Fruit fly (Drosophila melanogaster) whole organism, embryonic: Measurements from ENCODE around the gene CG31224.
A peak's percentile ranks its signal among the peaks of the same experiment; 100 is the strongest.

Source experiments
- Asciz ChIP-seq: fragments of 200-800 bp; sonication (Bioruptor generic); optimal IDR thresholded peaks from 2 replicates; lab custom pipeline; 2017; ENCODE audit warnings: missing biosample characterization, mild to moderate bottlenecking, missing genetic modification characterization, missing genetic modification reagents
- CG10147 ChIP-seq: fragments of 200-800 bp; sonication (Bioruptor generic); optimal IDR thresholded peaks from 2 replicates; lab custom pipeline; 2019; ENCODE audit warnings: missing biosample characterization, mild to moderate bottlenecking, missing genetic modification characterization, moderate library complexity
- CG10462 ChIP-seq: fragments of 200-800 bp; sonication (Bioruptor generic); optimal IDR thresholded peaks from 2 replicates; lab custom pipeline; 2016; ENCODE audit warnings: missing biosample characterization, missing genetic modification characterization
- CG11456 ChIP-seq: fragments of 200-800 bp; sonication (Bioruptor generic); IDR thresholded peaks from 3 replicates; pipeline ENCODE4 v1.3.6; 2022; ENCODE audit warnings: missing biosample characterization, missing genetic modification characterization
- CG11560 ChIP-seq: fragments of 200-800 bp; sonication (Bioruptor generic); IDR thresholded peaks from 3 replicates; pipeline ENCODE4 v1.3.6; 2022; ENCODE audit warnings: missing biosample characterization, missing genetic modification characterization
- CG12744 ChIP-seq: fragments of 200-800 bp; sonication (Bioruptor generic); optimal IDR thresholded peaks from 2 replicates; lab custom pipeline; 2016; ENCODE audit warnings: missing biosample characterization, missing genetic modification characterization
- CG13424 ChIP-seq: fragments of 200-800 bp; sonication (Bioruptor generic); optimal IDR thresholded peaks from 2 replicates; lab custom pipeline; 2019; ENCODE audit warnings: missing biosample characterization, mild to moderate bottlenecking, missing genetic modification characterization, moderate library complexity
- CG13624 ChIP-seq: fragments of 200-800 bp; sonication (Bioruptor generic); optimal IDR thresholded peaks from 2 replicates; lab custom pipeline; 2016; ENCODE audit warnings: missing biosample characterization, missing genetic modification characterization
- CG14050 ChIP-seq: fragments of 200-800 bp; sonication (Bioruptor generic); IDR thresholded peaks from 3 replicates; pipeline ENCODE4 v1.3.6; 2022; ENCODE audit warnings: missing biosample characterization, missing genetic modification characterization
- CG14965 ChIP-seq: fragments of 200-800 bp; sonication (Bioruptor generic); optimal IDR thresholded peaks from 2 replicates; lab custom pipeline; 2016; ENCODE audit warnings: missing biosample characterization, missing genetic modification characterization, borderline replicate concordance
- CG18619 ChIP-seq: fragments of 200-800 bp; sonication (Bioruptor generic); optimal IDR thresholded peaks from 3 replicates; lab custom pipeline; 2017; ENCODE audit warnings: missing biosample characterization, mild to moderate bottlenecking, missing genetic modification characterization
- CG2678 ChIP-seq: fragments of 200-800 bp; sonication (Bioruptor generic); optimal IDR thresholded peaks from 3 replicates; lab custom pipeline; 2019; ENCODE audit warnings: missing biosample characterization, mild to moderate bottlenecking, missing genetic modification characterization, moderate library complexity
- CG30403 ChIP-seq: fragments of 200-800 bp; sonication (Bioruptor generic); optimal IDR thresholded peaks from 3 replicates; lab custom pipeline; 2016; ENCODE audit warnings: missing biosample characterization, missing genetic modification characterization
- CG32772 ChIP-seq: fragments of 200-800 bp; sonication (Bioruptor generic); IDR thresholded peaks from 2 replicates; pipeline ENCODE4 v1.3.6; 2022; ENCODE audit warnings: missing biosample characterization, missing genetic modification characterization
- CG34376 ChIP-seq: fragments of 200-800 bp; sonication (Bioruptor generic); optimal IDR thresholded peaks from 2 replicates; lab custom pipeline; 2018; ENCODE audit warnings: missing biosample characterization, mild to moderate bottlenecking, missing genetic modification characterization
- CG3847 ChIP-seq: fragments of 200-800 bp; sonication (Bioruptor generic); IDR thresholded peaks from 2 replicates; pipeline ENCODE4 v1.3.6; 2022; ENCODE audit warnings: missing biosample characterization, missing genetic modification characterization
- CG4617 ChIP-seq: fragments of 200-800 bp; sonication (Bioruptor generic); optimal IDR thresholded peaks from 3 replicates; lab custom pipeline; 2016; ENCODE audit warnings: missing biosample characterization, missing genetic modification characterization, borderline replicate concordance
- CG4707 ChIP-seq: fragments of 200-800 bp; sonication (Bioruptor generic); optimal IDR thresholded peaks from 2 replicates; lab custom pipeline; 2018; ENCODE audit warnings: missing biosample characterization, mild to moderate bottlenecking, missing genetic modification characterization, moderate library complexity
- CG4820 ChIP-seq: fragments of 200-800 bp; sonication (Bioruptor generic); optimal IDR thresholded peaks from 3 replicates; lab custom pipeline; 2016; ENCODE audit warnings: missing biosample characterization, missing genetic modification characterization
- CG6654 ChIP-seq: fragments of 200-800 bp; sonication (Bioruptor generic); optimal IDR thresholded peaks from 2 replicates; lab custom pipeline; 2017; ENCODE audit warnings: missing biosample characterization, mild to moderate bottlenecking, missing genetic modification characterization
- CG6689 ChIP-seq: fragments of 200-800 bp; sonication (Bioruptor generic); IDR thresholded peaks from 2 replicates; pipeline ENCODE4 v1.3.6; 2022; ENCODE audit warnings: missing biosample characterization, missing genetic modification characterization
- CG7372 ChIP-seq: fragments of 200-800 bp; sonication (Bioruptor generic); IDR thresholded peaks from 2 replicates; pipeline ENCODE4 v1.3.6; 2022; ENCODE audit warnings: missing biosample characterization, missing genetic modification characterization
- CG7839 ChIP-seq: fragments of 200-800 bp; sonication (Bioruptor generic); optimal IDR thresholded peaks from 3 replicates; lab custom pipeline; 2018; ENCODE audit warnings: missing biosample characterization, mild to moderate bottlenecking, missing genetic modification characterization, moderate library complexity
- CG8478 ChIP-seq: fragments of >200 bp; optimal IDR thresholded peaks from 2 replicates; lab custom pipeline; 2018
- H2.0 ChIP-seq: fragments of 200-800 bp; sonication (Bioruptor generic); IDR thresholded peaks from 2 replicates; pipeline ENCODE4 v1.3.6; 2022; ENCODE audit warnings: missing biosample characterization, missing genetic modification characterization
- HLH4C ChIP-seq: fragments of 200-800 bp; sonication (Bioruptor generic); IDR thresholded peaks from 3 replicates; pipeline ENCODE4 v1.3.6; 2022; ENCODE audit warnings: missing biosample characterization, missing genetic modification characterization; ENCODE audit not compliant: partially characterized antibody
- Hand ChIP-seq: fragments of 200-800 bp; sonication (Bioruptor generic); optimal IDR thresholded peaks from 2 replicates; lab custom pipeline; 2017; ENCODE audit warnings: mild to moderate bottlenecking, missing biosample characterization, missing genetic modification reagents, missing genetic modification characterization
- HmgZ ChIP-seq: fragments of 200-800 bp; sonication (Bioruptor generic); optimal IDR thresholded peaks from 2 replicates; lab custom pipeline; 2018; ENCODE audit warnings: missing biosample characterization, mild to moderate bottlenecking, missing genetic modification characterization
- Hr3 ChIP-seq: fragments of 200-800 bp; sonication (Bioruptor generic); optimal IDR thresholded peaks from 3 replicates; lab custom pipeline; 2016; ENCODE audit warnings: missing biosample characterization, missing genetic modification characterization
- MBD-R2 ChIP-seq: fragments of 200-800 bp; sonication (Bioruptor generic); IDR thresholded peaks from 2 replicates; pipeline ENCODE4 v1.3.6; 2022; ENCODE audit warnings: missing biosample characterization, missing genetic modification characterization
- Pdp1 ChIP-seq, 2 experiments: fragments of 200-800 bp; sonication (Bioruptor generic); optimal IDR thresholded peaks; 3 replicates each; lab custom pipeline; 2016; ENCODE audit warnings: missing biosample characterization in 2 of 2, missing genetic modification characterization in 2 of 2, mild to moderate bottlenecking in 1 of 2, moderate library complexity in 1 of 2
- Rx ChIP-seq: fragments of 200-800 bp; sonication (Bioruptor generic); IDR thresholded peaks from 2 replicates; pipeline ENCODE4 v1.3.6; 2022; ENCODE audit warnings: missing biosample characterization, missing genetic modification characterization
- Xbp1 ChIP-seq: fragments of 200-800 bp; sonication (Bioruptor generic); optimal IDR thresholded peaks from 3 replicates; lab custom pipeline; 2016; ENCODE audit warnings: missing biosample characterization, mild to moderate bottlenecking, missing genetic modification characterization
- ash1 ChIP-seq: fragments of 200-800 bp; sonication (Bioruptor generic); optimal IDR thresholded peaks from 2 replicates; lab custom pipeline; 2018; ENCODE audit warnings: missing biosample characterization, mild to moderate bottlenecking, missing genetic modification characterization
- az2 ChIP-seq: fragments of 200-800 bp; sonication (Bioruptor generic); optimal IDR thresholded peaks from 3 replicates; lab custom pipeline; 2016; ENCODE audit warnings: missing biosample characterization, missing genetic modification characterization
- cad ChIP-seq: fragments of >200 bp; optimal IDR thresholded peaks from 2 replicates; lab custom pipeline; 2017; ENCODE audit warnings: missing biosample characterization, missing genetic modification characterization
- caup ChIP-seq: fragments of 200-800 bp; sonication (Bioruptor generic); optimal IDR thresholded peaks from 3 replicates; lab custom pipeline; 2017; ENCODE audit warnings: missing biosample characterization, mild to moderate bottlenecking, missing genetic modification characterization, moderate library complexity; ENCODE audit not compliant: severe bottlenecking
- crol ChIP-seq: fragments of 200-800 bp; sonication (Bioruptor generic); IDR thresholded peaks from 2 replicates; pipeline ENCODE4 v1.3.6; 2022; ENCODE audit warnings: missing biosample characterization, missing genetic modification characterization
- cwo ChIP-seq: fragments of 200-800 bp; sonication (Bioruptor generic); optimal IDR thresholded peaks from 3 replicates; lab custom pipeline; 2017; ENCODE audit warnings: missing biosample characterization, missing genetic modification characterization, mild to moderate bottlenecking, moderate library complexity, missing genetic modification reagents
- danr ChIP-seq: fragments of 200-800 bp; sonication (Bioruptor generic); IDR thresholded peaks from 2 replicates; pipeline ENCODE4 v1.3.6; 2022; ENCODE audit warnings: missing biosample characterization, missing genetic modification characterization
- ewg ChIP-seq: fragments of 200-800 bp; sonication (Bioruptor generic); optimal IDR thresholded peaks from 3 replicates; lab custom pipeline; 2017; ENCODE audit warnings: mild to moderate bottlenecking, missing biosample characterization, missing genetic modification reagents, missing genetic modification characterization
- eyg ChIP-seq: fragments of 200-800 bp; sonication (Bioruptor generic); optimal IDR thresholded peaks from 3 replicates; lab custom pipeline; 2016; ENCODE audit warnings: missing biosample characterization, missing genetic modification characterization
- fd102C ChIP-seq: fragments of 200-800 bp; sonication (Bioruptor generic); optimal IDR thresholded peaks from 2 replicates; lab custom pipeline; 2018; ENCODE audit warnings: missing biosample characterization, mild to moderate bottlenecking, missing genetic modification characterization, moderate library complexity
- jumu ChIP-seq: fragments of 200-800 bp; sonication (Bioruptor generic); optimal IDR thresholded peaks from 3 replicates; lab custom pipeline; 2016; ENCODE audit warnings: missing biosample characterization, missing genetic modification characterization
- lab ChIP-seq: fragments of 200-800 bp; sonication (Bioruptor generic); optimal IDR thresholded peaks from 3 replicates; lab custom pipeline; 2017; ENCODE audit warnings: missing biosample characterization, missing genetic modification characterization, mild to moderate bottlenecking, moderate library complexity, missing genetic modification reagents
- maf-S ChIP-seq: fragments of 200-800 bp; sonication (Bioruptor generic); optimal IDR thresholded peaks from 2 replicates; lab custom pipeline; 2016; ENCODE audit warnings: missing biosample characterization, missing genetic modification characterization
- onecut ChIP-seq: fragments of 200-800 bp; sonication (Bioruptor generic); IDR thresholded peaks from 2 replicates; pipeline ENCODE4 v1.3.6; 2022; ENCODE audit warnings: missing biosample characterization, missing genetic modification characterization
- pita ChIP-seq: fragments of 200-800 bp; sonication (Bioruptor generic); optimal IDR thresholded peaks from 2 replicates; lab custom pipeline; 2017; ENCODE audit warnings: missing biosample characterization, mild to moderate bottlenecking, missing genetic modification characterization
- prd ChIP-seq, 3 experiments: fragments of >200 bp in 2 of 3; fragments of 200-800 bp in 1 of 3; sonication (Bioruptor generic) in 1 of 3; optimal IDR thresholded peaks in 2 of 3; IDR thresholded peaks in 1 of 3; 2 replicates in 2 of 3; 3 replicates in 1 of 3; pipeline versions ENCODE4 v1.3.6 to Lab custom; 2017 to 2022; ENCODE audit warnings: missing biosample characterization in 1 of 3, missing genetic modification characterization in 1 of 3
- sima ChIP-seq: fragments of 200-800 bp; sonication (Bioruptor generic); optimal IDR thresholded peaks from 2 replicates; lab custom pipeline; 2016; ENCODE audit warnings: missing biosample characterization, missing genetic modification characterization
- slbo ChIP-seq: fragments of 200-800 bp; sonication (Bioruptor generic); IDR thresholded peaks from 2 replicates; pipeline ENCODE4 v1.3.6; 2022; ENCODE audit warnings: missing biosample characterization, missing genetic modification characterization

The CG31224 gene

DNA sequence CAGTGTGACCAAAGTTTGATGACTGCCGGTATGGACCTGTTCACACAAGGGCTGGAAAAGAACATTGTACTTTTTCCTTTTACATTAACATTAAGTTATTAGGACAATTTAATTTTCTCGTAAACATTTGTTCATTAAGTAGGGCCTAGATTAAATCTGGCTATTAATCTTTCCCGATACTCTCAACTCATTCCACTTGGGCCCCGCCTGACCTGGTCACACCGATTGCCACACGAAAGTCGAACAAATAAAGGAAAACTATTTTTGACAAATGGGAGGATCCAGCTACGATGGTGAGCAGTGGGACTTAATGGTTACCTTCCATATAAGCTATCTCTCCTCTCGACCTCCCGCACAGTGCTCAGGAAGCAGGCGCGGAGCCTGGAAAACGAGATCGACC is 4.4 kb upstream of the CG31224 start, which contains the start of the genes Cpsf73 and Gos28 (continued):
- TF ChIP-seq Rx (GFP tag; lab: Robert Waterston, UW): no peak
- TF ChIP-seq slbo (GFP tag; lab: Robert Waterston, UW): peak; percentile 49
- no peak for TF ChIP-seq sima (GFP tag; lab: Kevin White, UChicago)
- peak; percentile 37 for TF ChIP-seq CG30403 (GFP tag; lab: Kevin White, UChicago)
- no peak for TF ChIP-seq CG12744 (GFP tag; lab: Kevin White, UChicago)
- TF ChIP-seq caup (GFP tag; lab: Kevin White, UChicago): no peak
- TF ChIP-seq MBD-R2 (GFP tag; lab: Robert Waterston, UW): peak; percentile 97
- no peak for TF ChIP-seq CG18619 (GFP tag; lab: Kevin White, UChicago)
- TF ChIP-seq CG13424 (tag; lab: Kevin White, UChicago): peak; percentile 5
- TF ChIP-seq Pdp1 (GFP tag; optimal IDR thresholded peaks at IDR 0.05; lab: Kevin White, UChicago): peak; percentile 31 to 33
- no peak for TF ChIP-seq cwo (GFP tag; lab: Kevin White, UChicago)
- no peak for TF ChIP-seq CG7839
- TF ChIP-seq CG7372 (GFP tag; lab: Robert Waterston, UW): no peak
- TF ChIP-seq az2 (GFP tag; lab: Kevin White, UChicago): no peak
- no peak for TF ChIP-seq CG11560 (tag; lab: Robert Waterston, UW)
- TF ChIP-seq CG3847 (GFP tag; lab: Robert Waterston, UW): peak; percentile 62
- no peak for TF ChIP-seq prd (optimal IDR thresholded peaks at IDR 0.05; lab: Kevin White, UChicago)
- peak; percentile 25; the same call in 1 of the 3 replicates for TF ChIP-seq prd (GFP tag; IDR thresholded peaks at IDR 0.05; lab: Robert Waterston, UW)
- TF ChIP-seq onecut (GFP tag; lab: Robert Waterston, UW): no peak
- no peak for TF ChIP-seq Hand (GFP tag; lab: Kevin White, UChicago)
- no peak for TF ChIP-seq CG11456
- no peak for TF ChIP-seq danr (GFP tag; lab: Robert Waterston, UW)
- no peak for TF ChIP-seq maf-S (GFP tag; lab: Kevin White, UChicago)
- TF ChIP-seq crol (GFP tag; lab: Robert Waterston, UW): peak; percentile 26; the same call in 1 of the 2 replicates
- TF ChIP-seq CG4707 (GFP tag; lab: Kevin White, UChicago): no peak
- TF ChIP-seq CG10147 (GFP tag; lab: Kevin White, UChicago): peak; percentile 13
- TF ChIP-seq eyg (GFP tag; lab: Kevin White, UChicago): no peak
- no peak for TF ChIP-seq CG6654
- TF ChIP-seq Xbp1 (GFP tag; lab: Kevin White, UChicago): peak; percentile 6
- TF ChIP-seq fd102C: no peak
- TF ChIP-seq CG4820 (GFP tag; lab: Kevin White, UChicago): no peak
- TF ChIP-seq CG8478 (lab: Kevin White, UChicago): no peak
- TF ChIP-seq CG6689 (GFP tag; lab: Robert Waterston, UW): 0 out of 2 replicates have a peak, but pooled peaks have one; percentile 16
- peak; percentile 73 for TF ChIP-seq HmgZ
- no peak for TF ChIP-seq CG34376
- TF ChIP-seq Asciz (GFP tag; lab: Kevin White, UChicago): no peak
- TF ChIP-seq pita (GFP tag; lab: Kevin White, UChicago): no peak
- TF ChIP-seq CG2678 (tag; lab: Kevin White, UChicago): no peak
- no peak for TF ChIP-seq ewg (GFP tag; lab: Kevin White, UChicago)
- no peak for TF ChIP-seq ash1 (GFP tag; lab: Kevin White, UChicago)
- TF ChIP-seq CG14965 (GFP tag; lab: Kevin White, UChicago): no peak
- no peak for TF ChIP-seq cad (GFP tag; lab: Kevin White, UChicago)
- peak; percentile 50 for TF ChIP-seq jumu (GFP tag; lab: Kevin White, UChicago)
- TF ChIP-seq CG10462 (GFP tag; lab: Kevin White, UChicago): no peak
- TF ChIP-seq CG13624 (GFP tag; lab: Kevin White, UChicago): no peak
- no peak for TF ChIP-seq CG14050
- no peak for TF ChIP-seq CG32772
- no peak for TF ChIP-seq H2.0 (GFP tag; lab: Robert Waterston, UW)
- TF ChIP-seq CG4617 (GFP tag; lab: Kevin White, UChicago): peak; percentile 92
- no peak for TF ChIP-seq lab
- TF ChIP-seq Hr3 (GFP tag; lab: Kevin White, UChicago): no peak
- TF ChIP-seq HLH4C: no peak
